Worm (Caenorhabditis elegans): ENCODE data around the gene E02H9.3.

E02H9.3 gene

ce11 chrIII:2471855-2472254 lies 13.0 kb downstream of the E02H9.3 start (continued):
- TF ChIP-seq lin-1 (GFP tag; IDR thresholded peaks at IDR 0.05) (no peak), dve-1 (tag; optimal IDR thresholded peaks at IDR 0.05; ENCODE audit: insufficient read depth) (peak; percentile 53), ctbp-1 (GFP tag; IDR thresholded peaks at IDR 0.05) (no peak), lin-15B (tag; optimal IDR thresholded peaks at IDR 0.05) (no peak), pha-4 (GFP tag; IDR thresholded peaks at IDR 0.05) (no peak; the same call in 1 of the 2 replicates), pha-4 (tag; optimal IDR thresholded peaks at IDR 0.05) (peak; percentile 72), nhr-10 (tag; optimal IDR thresholded peaks at IDR 0.05) (no peak), gei-8 (GFP tag; optimal IDR thresholded peaks at IDR 0.05) (no peak), nhr-25 (tag; optimal IDR thresholded peaks at IDR 0.05; ENCODE audit: borderline replicate concordance, insufficient read depth) (no peak), Y105C5A.15 (GFP tag; IDR thresholded peaks at IDR 0.05) (no peak), mes-2 (tag; optimal IDR thresholded peaks at IDR 0.05; ENCODE audit: poor library complexity, severe bottlenecking) (peak; percentile 65), zfp-2 (tag; optimal IDR thresholded peaks at IDR 0.05) (no peak), dmd-6 (GFP tag; IDR thresholded peaks at IDR 0.05) (peak; percentile 37), snpc-4 (tag; optimal IDR thresholded peaks at IDR 0.05) (no peak), vab-7 (GFP tag; IDR thresholded peaks at IDR 0.05) (no peak), lin-29 (GFP tag; IDR thresholded peaks at IDR 0.05) (no peak), ZK337.2 (GFP tag; IDR thresholded peaks at IDR 0.05) (peak; percentile 40; the same call in 1 of the 2 replicates), php-3 (GFP tag; IDR thresholded peaks at IDR 0.05) (no peak), madf-9 (GFP tag; conservative IDR thresholded peaks at IDR 0.05) (no peak), daf-16 (GFP tag; optimal IDR thresholded peaks at IDR 0.05) (no peak), daf-16 (tag; optimal IDR thresholded peaks at IDR 0.05) (peak; percentile 47), skn-1 (tag; optimal IDR thresholded peaks at IDR 0.05) (no peak), aly-2 (tag; optimal IDR thresholded peaks at IDR 0.05) (no peak), ces-1 (GFP tag; optimal IDR thresholded peaks at IDR 0.05) (no peak), T20F7.1 (GFP tag; optimal IDR thresholded peaks at IDR 0.05) (no peak), ceh-44 (GFP tag; IDR thresholded peaks at IDR 0.05) (no peak), mep-1 (tag; optimal IDR thresholded peaks at IDR 0.05) (peak; percentile 85), ama-1 (optimal IDR thresholded peaks at IDR 0.05) (no peak), egl-43 (GFP tag; IDR thresholded peaks at IDR 0.05) (peak; percentile 48; the same call in 1 of the 2 replicates), zag-1 (tag; optimal IDR thresholded peaks at IDR 0.05) (no peak), sdz-12 (GFP tag; optimal IDR thresholded peaks at IDR 0.05) (no peak), ceh-20 (GFP tag; IDR thresholded peaks at IDR 0.05) (0 out of 2 replicates have a peak, but pooled peaks have one; percentile 37), ceh-28 (tag; optimal IDR thresholded peaks at IDR 0.05) (no peak), nhr-41 (GFP tag; IDR thresholded peaks at IDR 0.05) (no peak), egl-27 (tag; optimal IDR thresholded peaks at IDR 0.05) (no peak)

- TF ChIP-seq F37D6.2 (tag; optimal IDR thresholded peaks at IDR 0.05): no peak
- TF ChIP-seq ceh-44 (GFP tag; IDR thresholded peaks at IDR 0.05): no peak
- TF ChIP-seq hlh-30 (tag; optimal IDR thresholded peaks at IDR 0.05; ENCODE audit: insufficient read depth): no peak
- no peak for TF ChIP-seq ces-1 (GFP tag; optimal IDR thresholded peaks at IDR 0.05)
- TF ChIP-seq pha-4 (GFP tag; IDR thresholded peaks at IDR 0.05): no peak
- no peak for TF ChIP-seq pha-4 (tag; optimal IDR thresholded peaks at IDR 0.05)
- no peak for TF ChIP-seq F44E2.7 (GFP tag; IDR thresholded peaks at IDR 0.05)
- TF ChIP-seq nhr-28 (tag; optimal IDR thresholded peaks at IDR 0.05): no peak
- no peak for TF ChIP-seq dve-1 (tag; optimal IDR thresholded peaks at IDR 0.05; ENCODE audit: insufficient read depth)
- TF ChIP-seq ceh-62 (tag; optimal IDR thresholded peaks at IDR 0.05): no peak
- TF ChIP-seq nhr-237 (tag; optimal IDR thresholded peaks at IDR 0.05): no peak
- no peak for TF ChIP-seq Y75B8A.6 (GFP tag; IDR thresholded peaks at IDR 0.05)
- TF ChIP-seq dmd-9 (GFP tag; IDR thresholded peaks at IDR 0.05): no peak
- no peak for TF ChIP-seq mxl-2 (GFP tag; conservative IDR thresholded peaks at IDR 0.05)
Observed at ce11 chrIII:2473554-2473953, 14.7 kb downstream of the E02H9.3 start, which contains the start of gene smg-6. TSS of gene smg-6 (plus strand) at chrIII:2473854.

Data from whole organism, L4 larva.